Worm (Caenorhabditis elegans): ENCODE results near the gene lido-10.

ce11 chrII:2984383-2984782 is 17.9 kb upstream of the lido-10 start:
- TF ChIP-seq W03F9.2 (tag; optimal IDR thresholded peaks at IDR 0.05) (no peak), dao-5 (tag; optimal IDR thresholded peaks at IDR 0.05) (no peak), him-1 (tag; optimal IDR thresholded peaks at IDR 0.05) (no peak)
